Fruit fly (Drosophila melanogaster): ENCODE results near the gene CG33308.

DNA sequence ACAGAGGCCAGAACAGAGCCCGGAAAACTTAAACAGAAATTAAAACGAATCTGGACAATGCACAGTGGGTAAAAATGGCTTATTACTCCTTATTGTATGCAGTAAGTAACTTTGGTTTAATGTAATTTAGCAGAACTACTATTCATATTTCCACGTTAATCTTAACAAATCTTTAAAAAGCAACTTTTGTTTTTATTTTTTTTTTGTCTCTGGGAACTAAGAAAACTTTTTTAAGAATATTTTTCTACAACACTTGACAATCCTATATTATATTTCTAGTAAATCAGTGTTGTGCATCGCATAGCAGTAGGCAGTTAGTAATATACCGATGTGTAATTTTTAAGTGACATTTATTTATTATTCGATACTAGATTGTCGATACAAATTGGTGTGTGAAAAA lies 36.5 kb upstream of the CG33308 start, which contains the start of gene CG4701:
- no peak for TF ChIP-seq psq (optimal IDR thresholded peaks at IDR 0.05)
- no peak for TF ChIP-seq EcR (GFP tag; optimal IDR thresholded peaks at IDR 0.05)
- TF ChIP-seq CG8478 (optimal IDR thresholded peaks at IDR 0.05) = no peak
- TF ChIP-seq Dll (optimal IDR thresholded peaks at IDR 0.05) = no peak
- no peak for TF ChIP-seq pan (optimal IDR thresholded peaks at IDR 0.05)

Data from whole organism.